Fruit fly (Drosophila melanogaster) whole organism, wandering third instar larva: Measurements from ENCODE around the gene Pgm1.

Experiments
- OdsH ChIP-seq: fragments of 200-800 bp; sonication (Bioruptor generic); optimal IDR thresholded peaks from 2 replicates; lab custom pipeline; 2016; ENCODE audit warnings: missing biosample characterization, mild to moderate bottlenecking, missing genetic modification characterization
- br ChIP-seq: fragments of 200-800 bp; sonication (Bioruptor generic); optimal IDR thresholded peaks from 2 replicates; lab custom pipeline; 2016; ENCODE audit warnings: missing biosample characterization, missing genetic modification characterization
- dl ChIP-seq, 2 experiments: fragments of 175-275, 200-275 bp in 1 of 2; fragments of 200-275 bp in 1 of 2; sonication (Bioruptor generic); optimal IDR thresholded peaks; lab custom pipeline; 2018; ENCODE audit warnings: mild to moderate bottlenecking in 2 of 2, missing biosample characterization in 2 of 2, missing genetic modification characterization in 2 of 2, moderate library complexity in 2 of 2; ENCODE audit not compliant: partially characterized antibody in 2 of 2, insufficient read depth in 1 of 2
- dsf ChIP-seq: sonication (Bioruptor generic); optimal IDR thresholded peaks from 2 replicates; lab custom pipeline; 2016; ENCODE audit warnings: missing biosample characterization, missing genetic modification characterization, borderline replicate concordance
- pan ChIP-seq: fragments of >200 bp; optimal IDR thresholded peaks from 2 replicates; lab custom pipeline; 2017
- psq ChIP-seq: fragments of 200-800 bp; sonication (Bioruptor generic); optimal IDR thresholded peaks from 3 replicates; lab custom pipeline; 2017; ENCODE audit warnings: missing biosample characterization, mild to moderate bottlenecking, missing genetic modification characterization, moderate library complexity
- sv ChIP-seq: fragments of 200-800 bp; sonication (Bioruptor generic); optimal IDR thresholded peaks from 3 replicates; lab custom pipeline; 2016; ENCODE audit warnings: missing biosample characterization, missing genetic modification characterization
- usp ChIP-seq: fragments of >200 bp; optimal IDR thresholded peaks from 2 replicates; lab custom pipeline; 2017; ENCODE audit warnings: missing biosample characterization, missing genetic modification characterization

dm6 chr3L:16147325-16147724 is 19.0 kb upstream of the Pgm1 start:
- no peak for TF ChIP-seq OdsH
- no peak for TF ChIP-seq dl (GFP tag; optimal IDR thresholded peaks at IDR 0.05; lab: Kevin White, UChicago; ENCODE audit: insufficient read depth in 1 of 2, partially characterized antibody in 2 of 2)
- TF ChIP-seq sv = no peak
- TF ChIP-seq psq = no peak
- no peak for TF ChIP-seq usp
- TF ChIP-seq pan = no peak
- no peak for TF ChIP-seq dsf
- TF ChIP-seq br = no peak
